Fruit fly (Drosophila melanogaster): Measurements from ENCODE around the gene CG16986.

Gene CG16986

dm6 chr3L:2567050-2567609 is 33.0 kb upstream of the CG16986 start:
- TF ChIP-seq lola (GFP tag; optimal IDR thresholded peaks at IDR 0.05) (no peak), chinmo (GFP tag; IDR thresholded peaks at IDR 0.05; ENCODE audit: partially characterized antibody) (no peak), CG10462 (GFP tag; optimal IDR thresholded peaks at IDR 0.05) (no peak), nom (GFP tag; optimal IDR thresholded peaks at IDR 0.05) (peak; percentile 78), fd96Cb (tag; optimal IDR thresholded peaks at IDR 0.05) (no peak), CG7745 (tag; optimal IDR thresholded peaks at IDR 0.05) (no peak), Mrtf (GFP tag; IDR thresholded peaks at IDR 0.05) (no peak), CG32767 (GFP tag; IDR thresholded peaks at IDR 0.05) (no peak), CG8089 (GFP tag; optimal IDR thresholded peaks at IDR 0.05) (no peak), CG8478 (optimal IDR thresholded peaks at IDR 0.05) (peak; percentile 67), Lhr (GFP tag; optimal IDR thresholded peaks at IDR 0.05) (no peak), kni (GFP tag; optimal IDR thresholded peaks at IDR 0.05) (no peak), CG2889 (GFP tag; IDR thresholded peaks at IDR 0.05) (0 out of 3 replicates have a peak, but pooled peaks have one; percentile 12)

- TF ChIP-seq CG12299 (tag; optimal IDR thresholded peaks at IDR 0.05): no peak
- no peak for TF ChIP-seq CG34224 (GFP tag; IDR thresholded peaks at IDR 0.05; ENCODE audit: partially characterized antibody)
- TF ChIP-seq CG2116 (GFP tag; optimal IDR thresholded peaks at IDR 0.05): no peak
- no peak for TF ChIP-seq Dll (GFP tag; IDR thresholded peaks at IDR 0.05; ENCODE audit: partially characterized antibody)
- peak; percentile 5 for TF ChIP-seq gcm (GFP tag; optimal IDR thresholded peaks at IDR 0.05)
- no peak for TF ChIP-seq CG5953 (GFP tag; IDR thresholded peaks at IDR 0.05)
- peak; percentile 77 for TF ChIP-seq nom (GFP tag; optimal IDR thresholded peaks at IDR 0.05)
- no peak for TF ChIP-seq HLH4C (GFP tag; IDR thresholded peaks at IDR 0.05; ENCODE audit: partially characterized antibody)
- no peak for TF ChIP-seq pho (GFP tag; optimal IDR thresholded peaks at IDR 0.05)
- peak; percentile 10; the same call in 1 of the 3 replicates for TF ChIP-seq so (GFP tag; IDR thresholded peaks at IDR 0.05)
- TF ChIP-seq Drgx (GFP tag; IDR thresholded peaks at IDR 0.05): peak; percentile 10; the same call in 1 of the 2 replicates
- no peak for TF ChIP-seq onecut (GFP tag; IDR thresholded peaks at IDR 0.05)
- TF ChIP-seq Vsx1 (GFP tag; optimal IDR thresholded peaks at IDR 0.05): no peak
- peak in 1 of 2 experiments; percentile 32 for TF ChIP-seq bsh (GFP tag; optimal IDR thresholded peaks at IDR 0.05)
- TF ChIP-seq HLH3B (GFP tag; IDR thresholded peaks at IDR 0.05): no peak
- TF ChIP-seq Sin3A (optimal IDR thresholded peaks at IDR 0.05): no peak
- no peak for TF ChIP-seq CG17912 (GFP tag; optimal IDR thresholded peaks at IDR 0.05)
- TF ChIP-seq CG2875 (GFP tag; optimal IDR thresholded peaks at IDR 0.05): no peak
- peak; percentile 68 for TF ChIP-seq crol (GFP tag; IDR thresholded peaks at IDR 0.05)
- TF ChIP-seq Dip2 (GFP tag; IDR thresholded peaks at IDR 0.05): no peak
- no peak for TF ChIP-seq chm (GFP tag; IDR thresholded peaks at IDR 0.05)
These were observed 31.9 kb upstream of the CG16986 start for dm6 chr3L:2568274-2568673.

dm6 chr3L:2570269-2570723 is 29.8 kb upstream of the CG16986 start:
- TF ChIP-seq Aef1 (GFP tag; IDR thresholded peaks at IDR 0.05) (0 out of 3 replicates have a peak, but pooled peaks have one; percentile 13), CG12299 (tag; optimal IDR thresholded peaks at IDR 0.05) (no peak), CG1233 (GFP tag; optimal IDR thresholded peaks at IDR 0.05) (no peak), CG4730 (GFP tag; IDR thresholded peaks at IDR 0.05) (no peak), hth (optimal IDR thresholded peaks at IDR 0.05) (no peak), Hr78 (GFP tag; optimal IDR thresholded peaks at IDR 0.05) (no peak), sim (GFP tag; IDR thresholded peaks at IDR 0.05) (no peak), CG31224 (GFP tag; IDR thresholded peaks at IDR 0.05) (no peak), sob (GFP tag; IDR thresholded peaks at IDR 0.05) (no peak), C15 (GFP tag; IDR thresholded peaks at IDR 0.05) (no peak), CG30020 (tag; optimal IDR thresholded peaks at IDR 0.05) (no peak), zfh2 (GFP tag; optimal IDR thresholded peaks at IDR 0.05) (no peak), CG8290 (GFP tag; optimal IDR thresholded peaks at IDR 0.05) (no peak), CG8290 (tag; optimal IDR thresholded peaks at IDR 0.05) (no peak), B-H2 (GFP tag; optimal IDR thresholded peaks at IDR 0.05) (no peak), Gug (GFP tag; IDR thresholded peaks at IDR 0.05) (no peak), CG7839 (tag; optimal IDR thresholded peaks at IDR 0.05) (no peak), Meics (GFP tag; optimal IDR thresholded peaks at IDR 0.05) (peak; percentile 32)

All from whole organism, embryonic.